Fruit fly (Drosophila melanogaster) whole organism, embryonic: ENCODE results near the gene CG32713.
A peak's percentile ranks its signal among the peaks of the same experiment; 100 is the strongest.

ENCODE experiments used
- Atf-2 ChIP-seq: fragments of 200-800 bp; sonication (Bioruptor generic); optimal IDR thresholded peaks from 2 replicates; lab custom pipeline; 2016; ENCODE audit warnings: missing biosample characterization, missing genetic modification characterization
- BEAF-32 ChIP-seq: fragments of 200-800 bp; sonication (Bioruptor generic); optimal IDR thresholded peaks from 3 replicates; lab custom pipeline; 2017; ENCODE audit warnings: missing biosample characterization, missing genetic modification characterization, mild to moderate bottlenecking, moderate library complexity, missing genetic modification reagents
- Bdp1 ChIP-seq: fragments of 200-800 bp; sonication (Bioruptor generic); optimal IDR thresholded peaks from 3 replicates; lab custom pipeline; 2016; ENCODE audit warnings: missing biosample characterization, missing genetic modification characterization
- Bteb2 ChIP-seq: fragments of 200-800 bp; sonication (Bioruptor generic); optimal IDR thresholded peaks from 2 replicates; lab custom pipeline; 2016; ENCODE audit warnings: missing biosample characterization, missing genetic modification characterization
- CG10147 ChIP-seq: fragments of 200-800 bp; sonication (Bioruptor generic); optimal IDR thresholded peaks from 2 replicates; lab custom pipeline; 2019; ENCODE audit warnings: missing biosample characterization, mild to moderate bottlenecking, missing genetic modification characterization, moderate library complexity
- CG10267 ChIP-seq: fragments of 200-800 bp; sonication (Bioruptor generic); optimal IDR thresholded peaks from 2 replicates; lab custom pipeline; 2018; ENCODE audit warnings: missing biosample characterization, mild to moderate bottlenecking, missing genetic modification characterization, moderate library complexity
- CG10654 ChIP-seq: fragments of 200-800 bp; sonication (Bioruptor generic); optimal IDR thresholded peaks from 2 replicates; lab custom pipeline; 2016; ENCODE audit warnings: missing biosample characterization, missing genetic modification characterization
- CG11560 ChIP-seq: fragments of 200-800 bp; sonication (Bioruptor generic); IDR thresholded peaks from 3 replicates; pipeline ENCODE4 v1.3.6; 2022; ENCODE audit warnings: missing biosample characterization, missing genetic modification characterization
- CG11695 ChIP-seq: fragments of 200-800 bp; sonication (Bioruptor generic); IDR thresholded peaks from 3 replicates; pipeline ENCODE4 v1.3.6; 2022; ENCODE audit warnings: missing biosample characterization, missing genetic modification characterization
- CG12942 ChIP-seq: fragments of 200-800 bp; sonication (Bioruptor generic); optimal IDR thresholded peaks from 3 replicates; lab custom pipeline; 2016; ENCODE audit warnings: missing biosample characterization, missing genetic modification characterization
- CG14860 ChIP-seq: fragments of 200-800 bp; sonication (Bioruptor generic); IDR thresholded peaks from 3 replicates; pipeline ENCODE4 v1.3.6; 2022; ENCODE audit warnings: missing biosample characterization, missing genetic modification characterization; ENCODE audit not compliant: partially characterized antibody
- CG1529 ChIP-seq: fragments of 200-800 bp; sonication (Bioruptor generic); optimal IDR thresholded peaks from 3 replicates; lab custom pipeline; 2018; ENCODE audit warnings: missing biosample characterization, missing genetic modification characterization
- CG18011 ChIP-seq: fragments of 200-800 bp; sonication (Bioruptor generic); optimal IDR thresholded peaks from 2 replicates; lab custom pipeline; 2017; ENCODE audit warnings: missing biosample characterization, missing genetic modification characterization, mild to moderate bottlenecking, moderate library complexity, missing genotype
- CG3838 ChIP-seq: fragments of 200-800 bp; sonication (Bioruptor generic); optimal IDR thresholded peaks from 3 replicates; lab custom pipeline; 2016; ENCODE audit warnings: missing biosample characterization, missing genetic modification characterization
- CG7745 ChIP-seq: fragments of 200-800 bp; sonication (Bioruptor generic); optimal IDR thresholded peaks from 2 replicates; lab custom pipeline; 2018; ENCODE audit warnings: missing biosample characterization, mild to moderate bottlenecking, missing genetic modification characterization, moderate library complexity
- CG8089 ChIP-seq: fragments of 200-800 bp; sonication (Bioruptor generic); optimal IDR thresholded peaks from 3 replicates; lab custom pipeline; 2016; ENCODE audit warnings: missing biosample characterization, missing genetic modification characterization
- CG8281 ChIP-seq: fragments of 200-800 bp; sonication (Bioruptor generic); optimal IDR thresholded peaks from 2 replicates; lab custom pipeline; 2018; ENCODE audit warnings: missing biosample characterization, mild to moderate bottlenecking, missing genetic modification characterization, moderate library complexity
- CG8478 ChIP-seq: fragments of >200 bp; optimal IDR thresholded peaks from 2 replicates; lab custom pipeline; 2018
- CG9215 ChIP-seq: fragments of 200-800 bp; sonication (Bioruptor generic); IDR thresholded peaks from 2 replicates; pipeline ENCODE4 v1.3.6; 2022; ENCODE audit warnings: missing biosample characterization, missing genetic modification characterization
- Chrac-16 ChIP-seq: fragments of 200-800 bp; sonication (Bioruptor generic); optimal IDR thresholded peaks from 3 replicates; lab custom pipeline; 2016; ENCODE audit warnings: missing biosample characterization, missing genetic modification characterization
- Dek ChIP-seq: fragments of 200-800 bp; sonication (Bioruptor generic); optimal IDR thresholded peaks from 3 replicates; lab custom pipeline; 2019; ENCODE audit warnings: missing biosample characterization, mild to moderate bottlenecking, missing genetic modification characterization, moderate library complexity
- Dip3 ChIP-seq: fragments of 200-800 bp; sonication (Bioruptor generic); optimal IDR thresholded peaks from 3 replicates; lab custom pipeline; 2016; ENCODE audit warnings: missing biosample characterization, missing genetic modification characterization
- Fer2 ChIP-seq: fragments of 200-800 bp; sonication (Bioruptor generic); optimal IDR thresholded peaks from 2 replicates; lab custom pipeline; 2018; ENCODE audit warnings: missing biosample characterization, mild to moderate bottlenecking, missing genetic modification characterization, moderate library complexity
- Hand ChIP-seq: fragments of 200-800 bp; sonication (Bioruptor generic); optimal IDR thresholded peaks from 2 replicates; lab custom pipeline; 2017; ENCODE audit warnings: mild to moderate bottlenecking, missing biosample characterization, missing genetic modification reagents, missing genetic modification characterization
- Hr78 ChIP-seq, 2 experiments: fragments of 200-800 bp in 1 of 2; fragments of >200 bp in 1 of 2; sonication (Bioruptor generic) in 1 of 2; optimal IDR thresholded peaks; 2 replicates each; lab custom pipeline; 2017 to 2019; ENCODE audit warnings: missing biosample characterization in 2 of 2, missing genetic modification characterization in 2 of 2, mild to moderate bottlenecking in 1 of 2, moderate library complexity in 1 of 2
- Nf-YA ChIP-seq: fragments of 200-800 bp; sonication (Bioruptor generic); IDR thresholded peaks from 2 replicates; pipeline ENCODE4 v1.3.6; 2022; ENCODE audit warnings: missing biosample characterization, missing genetic modification characterization
- PHDP ChIP-seq: fragments of 200-800 bp; sonication (Bioruptor generic); optimal IDR thresholded peaks from 3 replicates; lab custom pipeline; 2018; ENCODE audit warnings: missing biosample characterization, mild to moderate bottlenecking, missing genetic modification characterization, moderate library complexity
- Six4 ChIP-seq: fragments of 200-800 bp; sonication (Bioruptor generic); optimal IDR thresholded peaks from 2 replicates; lab custom pipeline; 2016; ENCODE audit warnings: missing biosample characterization, missing genetic modification characterization
- Sox100B ChIP-seq: fragments of 200-800 bp; sonication (Bioruptor generic); optimal IDR thresholded peaks from 3 replicates; lab custom pipeline; 2018; ENCODE audit warnings: missing biosample characterization, mild to moderate bottlenecking, missing genetic modification characterization
- Tbp ChIP-seq: fragments of >200 bp; optimal IDR thresholded peaks from 2 replicates; lab custom pipeline; 2018; ENCODE audit warnings: missing biosample characterization, missing genetic modification characterization
- Xrp1 ChIP-seq: fragments of 200-800 bp; sonication (Bioruptor generic); IDR thresholded peaks from 2 replicates; pipeline ENCODE4 v1.3.6; 2022; ENCODE audit warnings: missing biosample characterization, missing genetic modification characterization
- ac ChIP-seq: fragments of 200-800 bp; sonication (Bioruptor generic); optimal IDR thresholded peaks from 3 replicates; lab custom pipeline; 2017; ENCODE audit warnings: missing biosample characterization, mild to moderate bottlenecking, missing genetic modification characterization
- caup ChIP-seq: fragments of 200-800 bp; sonication (Bioruptor generic); optimal IDR thresholded peaks from 3 replicates; lab custom pipeline; 2017; ENCODE audit warnings: missing biosample characterization, mild to moderate bottlenecking, missing genetic modification characterization, moderate library complexity; ENCODE audit not compliant: severe bottlenecking
- cwo ChIP-seq: fragments of 200-800 bp; sonication (Bioruptor generic); optimal IDR thresholded peaks from 3 replicates; lab custom pipeline; 2017; ENCODE audit warnings: missing biosample characterization, missing genetic modification characterization, mild to moderate bottlenecking, moderate library complexity, missing genetic modification reagents
- ems ChIP-seq: fragments of 200-800 bp; sonication (Bioruptor generic); optimal IDR thresholded peaks from 3 replicates; lab custom pipeline; 2016; ENCODE audit warnings: missing biosample characterization, missing genetic modification characterization
- eyg ChIP-seq: fragments of 200-800 bp; sonication (Bioruptor generic); optimal IDR thresholded peaks from 3 replicates; lab custom pipeline; 2016; ENCODE audit warnings: missing biosample characterization, missing genetic modification characterization
- hbn ChIP-seq: fragments of 200-800 bp; sonication (Bioruptor generic); IDR thresholded peaks from 2 replicates; pipeline ENCODE4 v1.3.6; 2022; ENCODE audit warnings: missing biosample characterization, missing genetic modification characterization; ENCODE audit not compliant: partially characterized antibody
- hth ChIP-seq: fragments of >200 bp; optimal IDR thresholded peaks from 2 replicates; lab custom pipeline; 2017; ENCODE audit warnings: inconsistent platforms
- jing ChIP-seq: fragments of 200-800 bp; sonication (Bioruptor generic); optimal IDR thresholded peaks from 2 replicates; lab custom pipeline; 2018; ENCODE audit warnings: missing biosample characterization, mild to moderate bottlenecking, missing genetic modification characterization
- kni ChIP-seq: fragments of 200-800 bp; sonication (Bioruptor generic); optimal IDR thresholded peaks from 3 replicates; lab custom pipeline; 2017; ENCODE audit warnings: mild to moderate bottlenecking, missing biosample characterization, missing genetic modification reagents, missing genetic modification characterization
- lab ChIP-seq: fragments of 200-800 bp; sonication (Bioruptor generic); optimal IDR thresholded peaks from 3 replicates; lab custom pipeline; 2017; ENCODE audit warnings: missing biosample characterization, missing genetic modification characterization, mild to moderate bottlenecking, moderate library complexity, missing genetic modification reagents
- maf-S ChIP-seq: fragments of 200-800 bp; sonication (Bioruptor generic); optimal IDR thresholded peaks from 2 replicates; lab custom pipeline; 2016; ENCODE audit warnings: missing biosample characterization, missing genetic modification characterization
- otp ChIP-seq: fragments of 200-800 bp; sonication (Bioruptor generic); IDR thresholded peaks from 3 replicates; pipeline ENCODE4, ENCODE4 v1.3.6; 2022; ENCODE audit warnings: missing biosample characterization, missing genetic modification characterization
- pfk ChIP-seq: fragments of 200-800 bp; sonication (Bioruptor generic); optimal IDR thresholded peaks from 2 replicates; lab custom pipeline; 2018; ENCODE audit warnings: missing biosample characterization, mild to moderate bottlenecking, missing genetic modification characterization, moderate library complexity
- ranshi ChIP-seq: fragments of 200-800 bp; sonication (Bioruptor generic); IDR thresholded peaks from 2 replicates; pipeline ENCODE4 v1.3.6; 2022; ENCODE audit warnings: missing biosample characterization, missing genetic modification characterization
- ro ChIP-seq: fragments of 200-800 bp; sonication (Bioruptor generic); IDR thresholded peaks from 2 replicates; pipeline ENCODE4 v1.3.6; 2022; ENCODE audit warnings: missing biosample characterization, missing genetic modification characterization
- sc ChIP-seq, 3 experiments: fragments of >200 bp in 2 of 3; fragments of 200-800 bp in 1 of 3; sonication (Bioruptor generic) in 1 of 3; optimal IDR thresholded peaks; 2 replicates in 2 of 3; 3 replicates in 1 of 3; lab custom pipeline; 2017; ENCODE audit warnings: mild to moderate bottlenecking in 1 of 3, missing biosample characterization in 1 of 3, missing genetic modification characterization in 1 of 3, missing genetic modification reagents in 1 of 3
- sisA ChIP-seq: fragments of 200-800 bp; sonication (Bioruptor generic); IDR thresholded peaks from 2 replicates; pipeline ENCODE4 v1.3.6; 2022; ENCODE audit warnings: missing biosample characterization, missing genetic modification characterization
- sr ChIP-seq: fragments of 200-800 bp; sonication (Bioruptor generic); IDR thresholded peaks from 3 replicates; pipeline ENCODE4 v1.3.6; 2022; ENCODE audit warnings: missing biosample characterization, missing genetic modification characterization
- tin ChIP-seq: fragments of 200-800 bp; sonication (Bioruptor generic); optimal IDR thresholded peaks from 3 replicates; lab custom pipeline; 2016; ENCODE audit warnings: missing biosample characterization, missing genetic modification characterization
- trem ChIP-seq: fragments of 200-800 bp; optimal IDR thresholded peaks from 3 replicates; lab custom pipeline; 2019; ENCODE audit warnings: missing biosample characterization, mild to moderate bottlenecking, missing genetic modification characterization, moderate library complexity

The CG32713 gene

dm6 chrX:8493473-8493872 lies 36.0 kb upstream of the CG32713 start (continued):
- TF ChIP-seq sc (optimal IDR thresholded peaks at IDR 0.05; lab: Kevin White, UChicago) = no peak
- TF ChIP-seq sc (GFP tag; optimal IDR thresholded peaks at IDR 0.05; lab: Kevin White, UChicago) = no peak
- no peak for TF ChIP-seq Hr78 (GFP tag; optimal IDR thresholded peaks at IDR 0.05; lab: Kevin White, UChicago)
- TF ChIP-seq Dip3 (GFP tag; lab: Kevin White, UChicago) = no peak
- TF ChIP-seq jing (GFP tag; lab: Kevin White, UChicago) = no peak
- TF ChIP-seq BEAF-32 = no peak
- no peak for TF ChIP-seq CG8478
- TF ChIP-seq CG10654 (GFP tag; lab: Kevin White, UChicago) = no peak
- no peak for TF ChIP-seq ro (GFP tag; lab: Robert Waterston, UW)
- TF ChIP-seq CG8281 (tag; lab: Kevin White, UChicago) = no peak
- TF ChIP-seq CG8089 = no peak
- TF ChIP-seq PHDP (tag; lab: Kevin White, UChicago) = peak; percentile 53
- TF ChIP-seq maf-S (GFP tag; lab: Kevin White, UChicago) = no peak
- peak; percentile 36 for TF ChIP-seq cwo (GFP tag; lab: Kevin White, UChicago)
- no peak for TF ChIP-seq Atf-2 (GFP tag; lab: Kevin White, UChicago)
- no peak for TF ChIP-seq Sox100B (GFP tag; lab: Kevin White, UChicago)
- no peak for TF ChIP-seq Six4 (GFP tag; lab: Kevin White, UChicago)
- no peak for TF ChIP-seq tin (GFP tag; lab: Kevin White, UChicago)
- no peak for TF ChIP-seq sisA (GFP tag; lab: Robert Waterston, UW)
- TF ChIP-seq Dek (tag; lab: Kevin White, UChicago) = peak; percentile 41
- TF ChIP-seq Nf-YA (GFP tag; lab: Robert Waterston, UW) = 0 out of 2 replicates have a peak, but pooled peaks have one; percentile 25
- peak; percentile 16; the same call in 1 of the 2 replicates for TF ChIP-seq ranshi (GFP tag; lab: Robert Waterston, UW)
- TF ChIP-seq ac (GFP tag; lab: Kevin White, UChicago) = no peak
- TF ChIP-seq CG11560 (tag; lab: Robert Waterston, UW) = no peak
- TF ChIP-seq CG1529 (GFP tag; lab: Kevin White, UChicago) = no peak
- no peak for TF ChIP-seq CG10267 (tag; lab: Kevin White, UChicago)
- no peak for TF ChIP-seq CG10147 (GFP tag; lab: Kevin White, UChicago)
- TF ChIP-seq Bdp1 (GFP tag; lab: Kevin White, UChicago) = no peak
- no peak for TF ChIP-seq CG7745 (tag; lab: Kevin White, UChicago)
- TF ChIP-seq trem (tag; lab: Kevin White, UChicago) = no peak
- TF ChIP-seq hth (lab: Kevin White, UChicago) = no peak
- TF ChIP-seq hbn (GFP tag; lab: Robert Waterston, UW) = no peak
- no peak for TF ChIP-seq eyg
- TF ChIP-seq Fer2 = no peak
- TF ChIP-seq CG3838 (GFP tag; lab: Kevin White, UChicago) = no peak
- TF ChIP-seq caup = peak; percentile 43
- TF ChIP-seq CG14860 (GFP tag; lab: Robert Waterston, UW) = no peak
- TF ChIP-seq ems = no peak
- peak; percentile 64; the same call in 2 of the 3 replicates for TF ChIP-seq CG11695 (GFP tag; lab: Robert Waterston, UW)
- TF ChIP-seq Tbp = no peak
- TF ChIP-seq kni = no peak
- peak; percentile 64; the same call in 1 of the 3 replicates for TF ChIP-seq otp (GFP tag; lab: Robert Waterston, UW)
- no peak for TF ChIP-seq CG9215
- no peak for TF ChIP-seq Chrac-16 (GFP tag; lab: Kevin White, UChicago)
- TF ChIP-seq sr (GFP tag; lab: Robert Waterston, UW) = 0 out of 3 replicates have a peak, but pooled peaks have one; percentile 26
- no peak for TF ChIP-seq Hand (GFP tag; lab: Kevin White, UChicago)
- TF ChIP-seq CG18011 (GFP tag; lab: Kevin White, UChicago) = no peak
- TF ChIP-seq Xrp1 (GFP tag; lab: Robert Waterston, UW) = 0 out of 2 replicates have a peak, but pooled peaks have one; percentile 29
- peak; percentile 69 for TF ChIP-seq lab
- no peak for TF ChIP-seq CG12942 (GFP tag; lab: Kevin White, UChicago)
- TF ChIP-seq pfk = no peak
- peak; percentile 46 for TF ChIP-seq Bteb2
